Worm (Caenorhabditis elegans) whole organism, L4 larva: ENCODE measurements around the gene B0416.5.

Experiments used
- aha-1 ChIP-seq: fragments of 150-350 bp; peaks from one replicate; lab custom pipeline; 2014; ENCODE audit warnings: missing biosample characterization, missing genetic modification characterization
- ama-1 ChIP-seq: fragments of 150-350 bp; optimal IDR thresholded peaks from 2 replicates; lab custom pipeline; 2014; ENCODE audit warnings: inconsistent platforms, mixed read lengths
- arid-1 ChIP-seq: fragments of 200-800 bp; sonication (Bioruptor generic); conservative IDR thresholded peaks from 2 replicates; pipeline ENCODE4 v1.3.6; 2022; ENCODE audit warnings: missing genetic modification reagents, missing genetic modification characterization, missing compliant biosample characterization
- attf-4 ChIP-seq: sonication (generic microtip); optimal IDR thresholded peaks from 3 replicates; lab custom pipeline; 2017; ENCODE audit warnings: missing biosample characterization, missing genetic modification characterization
- ceh-20 ChIP-seq: fragments of 200-800 bp; sonication (Bioruptor generic); IDR thresholded peaks from 2 replicates; pipeline ENCODE4 v1.3.6; 2022; ENCODE audit warnings: missing genetic modification reagents, missing genetic modification characterization, missing compliant biosample characterization
- ceh-62 ChIP-seq: sonication (generic microtip); optimal IDR thresholded peaks from 2 replicates; lab custom pipeline; 2017; ENCODE audit warnings: missing biosample characterization, missing genetic modification characterization
- ceh-82 ChIP-seq: sonication (generic microtip); optimal IDR thresholded peaks from 2 replicates; lab custom pipeline; 2017; ENCODE audit warnings: missing biosample characterization, missing genetic modification characterization
- cey-2 ChIP-seq: sonication (generic microtip); optimal IDR thresholded peaks from 3 replicates; lab custom pipeline; 2017; ENCODE audit warnings: missing genetic modification characterization, mild to moderate bottlenecking, missing compliant biosample characterization, antibody characterized with exemption, borderline replicate concordance; ENCODE audit not compliant: insufficient read depth
- dmd-6 ChIP-seq: fragments of 200-800 bp; sonication (Bioruptor generic); IDR thresholded peaks from 2 replicates; pipeline ENCODE4 v1.3.6; 2022; ENCODE audit warnings: missing genetic modification reagents, missing genetic modification characterization, missing compliant biosample characterization
- dmd-8 ChIP-seq: fragments of 200-800 bp; sonication (Bioruptor generic); IDR thresholded peaks from 2 replicates; pipeline ENCODE4 v1.3.6; 2022; ENCODE audit warnings: missing genetic modification characterization, missing compliant biosample characterization
- dpl-1 ChIP-seq: fragments of 150-350 bp; optimal IDR thresholded peaks from 2 replicates; lab custom pipeline; 2014; ENCODE audit warnings: missing biosample characterization, missing genetic modification reagents, missing genetic modification characterization
- dve-1 ChIP-seq: sonication (generic microtip); optimal IDR thresholded peaks from 2 replicates; lab custom pipeline; 2017; ENCODE audit warnings: antibody characterized with exemption, mild to moderate bottlenecking, missing genetic modification characterization, missing compliant biosample characterization; ENCODE audit not compliant: insufficient read depth
- egl-27 ChIP-seq: sonication (generic microtip); optimal IDR thresholded peaks from 3 replicates; lab custom pipeline; 2017; ENCODE audit warnings: missing biosample characterization, missing genetic modification reagents, missing genetic modification characterization
- egl-43 ChIP-seq: fragments of 200-800 bp; sonication (Bioruptor generic); IDR thresholded peaks from 2 replicates; pipeline ENCODE4 v1.3.6; 2022; ENCODE audit warnings: missing genetic modification reagents, missing genetic modification characterization, missing compliant biosample characterization
- hif-1 ChIP-seq, 2 experiments: sonication (generic microtip); optimal IDR thresholded peaks; 2 replicates each; lab custom pipeline; 2016 to 2017; ENCODE audit warnings: missing compliant biosample characterization in 2 of 2, missing genetic modification characterization in 2 of 2, missing genetic modification reagents in 2 of 2, missing genotype in 2 of 2, mild to moderate bottlenecking in 1 of 2
- hlh-11 ChIP-seq: fragments of 200-800 bp; sonication (Bioruptor generic); optimal IDR thresholded peaks from 2 replicates; lab custom pipeline; 2018; ENCODE audit warnings: mild to moderate bottlenecking, missing genetic modification characterization, missing compliant biosample characterization
- hlh-30 ChIP-seq: sonication (generic microtip); optimal IDR thresholded peaks from 2 replicates; lab custom pipeline; 2017; ENCODE audit warnings: antibody characterized with exemption, mild to moderate bottlenecking, missing genetic modification characterization, missing compliant biosample characterization; ENCODE audit not compliant: insufficient read depth
- lim-7 ChIP-seq: fragments of 200-800 bp; sonication (Bioruptor generic); IDR thresholded peaks from 2 replicates; pipeline ENCODE4 v1.3.6; 2022; ENCODE audit warnings: missing genetic modification characterization, missing compliant biosample characterization
- lin-15B ChIP-seq: fragments of 150-350 bp; sonication (generic microtip); optimal IDR thresholded peaks from 3 replicates; lab custom pipeline; 2014; ENCODE audit warnings: missing biosample characterization, missing genetic modification characterization
- lir-3 ChIP-seq: sonication (generic microtip); optimal IDR thresholded peaks from 2 replicates; lab custom pipeline; 2016; ENCODE audit warnings: mild to moderate bottlenecking, missing genetic modification characterization, missing compliant biosample characterization
- lsy-2 ChIP-seq, 2 experiments: fragments of 150-350 bp in 1 of 2; sonication (generic microtip) in 1 of 2; optimal IDR thresholded peaks; 2 replicates each; lab custom pipeline; 2014 to 2017; ENCODE audit warnings: missing biosample characterization in 2 of 2, missing genetic modification characterization in 2 of 2
- madf-5 ChIP-seq, 2 experiments: fragments of 200-800 bp; sonication (Bioruptor generic); IDR thresholded peaks; 2 replicates each; pipeline ENCODE4 v1.3.6; 2022; ENCODE audit warnings: missing compliant biosample characterization in 2 of 2, missing genetic modification characterization in 2 of 2
- madf-9 ChIP-seq: fragments of 200-800 bp; sonication (Bioruptor generic); conservative IDR thresholded peaks from 2 replicates; pipeline ENCODE4 v1.3.6; 2022; ENCODE audit warnings: missing genetic modification reagents, missing genetic modification characterization, missing compliant biosample characterization
- mep-1 ChIP-seq: fragments of 150-350 bp; sonication (generic microtip); optimal IDR thresholded peaks from 3 replicates; lab custom pipeline; 2014; ENCODE audit warnings: missing biosample characterization, missing genetic modification characterization
- mes-2 ChIP-seq: sonication (generic microtip); optimal IDR thresholded peaks from 2 replicates; lab custom pipeline; 2016; ENCODE audit warnings: missing genotype, mild to moderate bottlenecking, missing genetic modification characterization, missing compliant biosample characterization; ENCODE audit not compliant: poor library complexity, severe bottlenecking
- mxl-3 ChIP-seq: fragments of 200-800 bp; sonication (Bioruptor generic); optimal IDR thresholded peaks from 2 replicates; lab custom pipeline; 2018; ENCODE audit warnings: mild to moderate bottlenecking, missing genetic modification characterization, missing compliant biosample characterization
- nhr-25 ChIP-seq: sonication (generic microtip); optimal IDR thresholded peaks from 2 replicates; lab custom pipeline; 2017; ENCODE audit warnings: missing genetic modification characterization, mild to moderate bottlenecking, missing compliant biosample characterization, antibody characterized with exemption, moderate library complexity, borderline replicate concordance; ENCODE audit not compliant: insufficient read depth
- nhr-28 ChIP-seq: fragments of 150-350 bp; optimal IDR thresholded peaks from 2 replicates; lab custom pipeline; 2014; ENCODE audit warnings: missing biosample characterization, missing genetic modification characterization
- nhr-42 ChIP-seq: fragments of 200-800 bp; sonication (Bioruptor generic); IDR thresholded peaks from 2 replicates; pipeline ENCODE4 v1.3.6; 2022; ENCODE audit warnings: missing genetic modification characterization, missing compliant biosample characterization
- nhr-76 ChIP-seq: fragments of 150-350 bp; optimal IDR thresholded peaks from 2 replicates; lab custom pipeline; 2014; ENCODE audit warnings: missing biosample characterization, missing genetic modification characterization
- php-3 ChIP-seq: fragments of 200-800 bp; sonication (Bioruptor generic); IDR thresholded peaks from 2 replicates; pipeline ENCODE4 v1.3.6; 2022; ENCODE audit warnings: missing genetic modification reagents, missing genetic modification characterization, missing compliant biosample characterization
- pqm-1 ChIP-seq: sonication (generic microtip); optimal IDR thresholded peaks from 2 replicates; lab custom pipeline; 2017; ENCODE audit warnings: missing biosample characterization, missing genetic modification characterization
- saeg-2 ChIP-seq: fragments of 200-800 bp; sonication (Bioruptor generic); IDR thresholded peaks from 2 replicates; pipeline ENCODE4 v1.3.6; 2022; ENCODE audit warnings: missing genetic modification reagents, missing genetic modification characterization, missing compliant biosample characterization
- sdz-12 ChIP-seq: fragments of 200-800 bp; sonication (Bioruptor generic); optimal IDR thresholded peaks from 2 replicates; lab custom pipeline; 2018; ENCODE audit warnings: mild to moderate bottlenecking, missing genetic modification characterization, missing compliant biosample characterization
- set-16 ChIP-seq: fragments of 200-800 bp; sonication (Bioruptor generic); IDR thresholded peaks from 2 replicates; pipeline ENCODE4 v1.3.6; 2022; ENCODE audit warnings: missing genetic modification reagents, missing genetic modification characterization, missing compliant biosample characterization
- snpc-1.2 ChIP-seq: fragments of 200-800 bp; sonication (Bioruptor generic); IDR thresholded peaks from 2 replicates; pipeline ENCODE4 v1.3.6; 2022; ENCODE audit warnings: missing genetic modification reagents, missing genetic modification characterization, missing compliant biosample characterization
- zag-1 ChIP-seq: fragments of 150-350 bp; optimal IDR thresholded peaks from 2 replicates; lab custom pipeline; 2014; ENCODE audit warnings: missing biosample characterization, missing genetic modification characterization
- zfp-2 ChIP-seq: sonication (generic microtip); optimal IDR thresholded peaks from 2 replicates; lab custom pipeline; 2016; ENCODE audit warnings: mild to moderate bottlenecking, missing genetic modification characterization, missing compliant biosample characterization
- zip-11 ChIP-seq: fragments of 200-800 bp; sonication (Bioruptor generic); IDR thresholded peaks from 2 replicates; pipeline ENCODE4 v1.3.6; 2022; ENCODE audit warnings: missing genetic modification characterization, missing compliant biosample characterization

Gene B0416.5

DNA sequence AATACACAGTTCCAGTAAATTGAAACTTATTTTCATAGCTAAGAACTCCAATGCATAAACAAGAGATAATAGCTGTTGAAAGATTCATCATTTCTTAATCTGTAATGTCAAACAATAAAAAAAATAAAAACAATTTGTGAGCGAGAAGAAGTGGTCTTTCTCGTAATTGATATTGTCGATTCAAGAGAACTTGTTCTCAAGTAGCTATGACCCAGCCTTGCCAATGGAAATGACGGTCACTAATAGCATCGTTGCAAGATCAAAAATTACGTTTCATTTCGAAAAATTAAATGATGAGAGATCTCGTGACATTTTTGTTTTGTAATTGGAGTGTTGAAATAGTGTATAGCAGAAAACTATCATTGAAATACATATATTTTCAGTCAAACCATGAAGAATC lies 27.2 kb upstream of the B0416.5 start, which contains the start of gene B0416.7:
Gene B0416.7, minus strand, starts transcription at position 101 of the 400 bp plus-strand sequence.
- TF ChIP-seq hlh-30 (tag; lab: Kevin White, UChicago) = peak; percentile 13
- TF ChIP-seq zfp-2 (tag; lab: Kevin White, UChicago) = no peak
- no peak for TF ChIP-seq saeg-2
- no peak for TF ChIP-seq sdz-12
- no peak for TF ChIP-seq attf-4 (tag; lab: Kevin White, UChicago)
- no peak for TF ChIP-seq snpc-1.2 (GFP tag; lab: Robert Waterston, UW)

DNA sequence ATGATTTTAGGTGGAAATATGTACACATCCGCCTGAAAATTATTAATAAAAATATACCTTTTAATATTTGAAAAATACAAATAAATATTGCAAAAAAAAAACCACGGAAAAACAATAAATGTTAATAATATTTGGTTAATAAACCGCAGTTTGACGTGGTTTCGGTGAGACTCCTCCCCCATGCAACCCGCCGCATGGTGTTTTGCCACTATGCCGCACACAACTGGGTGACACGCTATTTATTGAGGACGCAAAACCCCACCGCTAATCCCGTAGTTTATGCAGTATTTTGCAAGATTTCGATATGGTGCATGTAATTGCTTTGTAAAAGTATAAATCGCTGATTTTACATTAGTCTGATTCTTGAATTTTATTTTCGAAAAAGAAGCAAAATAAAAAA lies 25.9 kb upstream of the B0416.5 start, which contains the start of gene gly-13:
Gene gly-13, minus strand, starts transcription at position 32 of the 400 bp plus-strand sequence.
- TF ChIP-seq zag-1 (tag; lab: Kevin White, UChicago) (no peak), aha-1 (tag; lab: Kevin White, UChicago) (peak; percentile 77), php-3 (0 out of 2 replicates have a peak, but pooled peaks have one; percentile 6), madf-5 (GFP tag; IDR thresholded peaks at IDR 0.05; lab: Robert Waterston, UW) (no peak), dpl-1 (GFP tag; lab: Kevin White, UChicago) (peak; percentile 6), lir-3 (tag; lab: Kevin White, UChicago) (no peak), hlh-30 (tag; lab: Kevin White, UChicago) (peak; percentile 5), ceh-82 (no peak), mes-2 (tag; lab: Kevin White, UChicago) (peak; percentile 84), dve-1 (tag; lab: Kevin White, UChicago) (peak; percentile 9), lsy-2 (tag; optimal IDR thresholded peaks at IDR 0.05; lab: Kevin White, UChicago) (peak in 1 of 2 experiments; percentile 30), hlh-11 (tag; lab: Kevin White, UChicago) (peak; percentile 18)

DNA sequence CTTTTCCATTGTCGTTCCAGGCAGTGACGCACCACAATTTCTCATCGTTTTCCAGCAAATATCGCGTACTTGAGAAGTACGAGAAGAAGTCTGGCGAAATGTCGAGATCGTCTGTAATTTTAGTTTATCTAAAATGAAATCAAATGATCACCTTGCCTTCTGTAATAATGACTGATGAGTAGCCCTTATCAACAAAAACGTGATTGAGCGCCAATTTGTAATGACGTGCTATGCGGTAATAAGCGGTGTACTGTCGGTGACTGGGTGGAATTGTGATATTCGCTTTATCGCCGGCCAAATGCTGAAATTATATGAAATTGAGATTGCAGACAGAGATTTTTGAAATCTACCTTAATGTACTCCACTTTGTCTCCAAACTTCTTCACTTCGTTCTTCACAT lies 24.8 kb upstream of the B0416.5 start:
- TF ChIP-seq zfp-2 (tag; lab: Kevin White, UChicago) = no peak
- no peak for TF ChIP-seq zip-11 (GFP tag; lab: Robert Waterston, UW)
- no peak for TF ChIP-seq nhr-25 (tag; lab: Kevin White, UChicago)
- TF ChIP-seq dve-1 (tag; lab: Kevin White, UChicago) = peak; percentile 38
- TF ChIP-seq dmd-6 (GFP tag; lab: Robert Waterston, UW) = peak; percentile 60
- TF ChIP-seq pqm-1 (tag; lab: Kevin White, UChicago) = peak; percentile 36
- TF ChIP-seq hlh-30 (tag; lab: Kevin White, UChicago) = peak; percentile 27
- peak; percentile 40 for TF ChIP-seq nhr-28
- peak; percentile 37 for TF ChIP-seq mxl-3 (GFP tag; lab: Kevin White, UChicago)
- TF ChIP-seq hlh-11 (tag; lab: Kevin White, UChicago) = peak; percentile 31

DNA sequence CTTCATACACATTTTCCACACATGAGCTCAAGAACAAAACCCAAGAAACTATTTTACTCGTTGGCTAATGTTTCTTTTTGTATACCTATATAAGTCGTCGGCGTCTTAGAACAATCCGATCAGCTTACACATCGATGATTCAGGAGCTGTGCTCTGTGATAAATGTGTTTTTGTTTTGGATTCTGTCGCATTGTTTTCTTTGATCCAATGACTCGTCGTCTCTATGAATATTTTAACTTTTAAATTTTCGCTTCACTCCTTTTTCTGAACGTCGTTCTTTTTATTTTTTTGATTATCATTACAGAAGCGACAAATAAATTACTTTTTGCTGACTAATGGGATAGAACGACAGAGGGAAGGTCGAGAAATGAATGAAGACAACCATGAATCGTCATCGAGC lies 20.7 kb upstream of the B0416.5 start, which contains the start of gene B0416.3:
Gene B0416.3, plus strand, starts transcription at position 301 of the 400 bp plus-strand sequence.
- TF ChIP-seq lin-15B (tag; lab: Kevin White, UChicago) (no peak), madf-9 (GFP tag; lab: Robert Waterston, UW) (no peak), nhr-28 (no peak)

DNA sequence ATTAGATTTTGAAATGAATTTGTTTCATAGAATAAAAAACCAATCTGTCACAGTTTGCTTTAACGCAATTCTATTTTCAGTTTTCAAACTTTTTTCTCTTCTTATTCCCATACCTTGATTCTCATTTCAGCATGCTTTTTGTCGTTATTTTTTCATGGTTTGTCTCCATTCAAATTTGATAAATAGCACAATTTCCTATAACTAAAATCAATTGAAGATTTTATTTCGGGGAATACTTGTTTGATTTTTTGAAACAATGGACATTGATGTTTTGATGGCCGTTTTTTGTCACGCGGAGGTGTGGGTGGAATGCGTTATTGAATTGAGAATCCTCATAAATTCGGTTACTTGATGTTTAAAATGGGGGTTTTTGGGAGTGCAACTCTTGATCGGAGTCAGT lies 12.4 kb upstream of the B0416.5 start, which contains the start of gene B0416.11:
Gene B0416.11, minus strand, starts transcription at position 101 of the 400 bp plus-strand sequence.
- TF ChIP-seq hif-1 (tag; optimal IDR thresholded peaks at IDR 0.05; lab: Kevin White, UChicago) = no peak
- TF ChIP-seq set-16 = no peak
- TF ChIP-seq arid-1 (GFP tag; lab: Robert Waterston, UW) = no peak
- no peak for TF ChIP-seq ama-1 (lab: Kevin White, UChicago)

DNA sequence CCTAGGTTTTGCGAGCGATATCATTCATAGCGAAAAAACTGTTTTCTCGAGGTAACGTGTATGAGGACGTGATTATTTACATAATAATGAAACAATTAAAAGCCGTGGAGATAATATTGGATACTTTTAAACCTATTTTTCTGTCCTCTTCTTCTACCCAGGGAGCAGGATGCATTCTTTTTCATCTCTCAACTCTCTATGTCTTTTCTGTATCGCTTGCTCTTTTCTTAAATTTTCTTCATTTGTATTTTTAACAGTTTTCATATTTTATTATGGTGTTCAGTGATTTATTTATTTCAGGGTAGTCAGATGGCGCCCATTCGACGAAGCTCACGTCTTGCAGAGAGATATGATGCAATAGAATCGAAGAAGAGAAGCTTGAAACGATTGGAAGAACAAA lies 8.0 kb upstream of the B0416.5 start, which contains the start of gene B0416.4:
Gene B0416.4, plus strand, starts transcription at position 301 of the 400 bp plus-strand sequence.
- TF ChIP-seq saeg-2 (no peak), zag-1 (tag; lab: Kevin White, UChicago) (no peak), dmd-8 (GFP tag; lab: Robert Waterston, UW) (no peak), nhr-76 (no peak), nhr-42 (GFP tag; lab: Robert Waterston, UW) (no peak), lim-7 (no peak), mep-1 (tag; lab: Kevin White, UChicago) (no peak), snpc-1.2 (GFP tag; lab: Robert Waterston, UW) (no peak), egl-27 (tag; lab: Kevin White, UChicago) (no peak), egl-43 (no peak), ceh-62 (tag; lab: Kevin White, UChicago) (no peak), cey-2 (tag; lab: Kevin White, UChicago) (no peak), ceh-20 (GFP tag; lab: Robert Waterston, UW) (no peak)
